Worm (Caenorhabditis elegans): Measurements from ENCODE around the gene C04G2.5.

DNA sequence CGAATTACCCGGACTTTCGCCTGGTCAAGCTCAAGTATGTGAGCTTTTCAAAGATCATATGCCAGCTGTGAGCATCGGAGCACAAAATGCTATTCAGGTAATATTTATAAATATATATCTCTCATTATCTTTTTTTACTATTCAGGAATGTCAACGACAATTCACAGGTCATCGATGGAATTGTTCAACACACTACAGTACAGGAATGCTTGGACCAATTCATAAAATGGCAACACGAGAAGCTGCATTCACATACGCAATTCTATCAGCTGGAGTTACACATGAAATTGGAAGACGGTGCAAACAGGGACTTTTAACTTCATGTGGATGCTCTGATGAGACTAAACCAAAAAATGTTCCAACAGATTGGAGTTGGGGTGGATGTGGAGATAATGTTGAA, 26.8 kb downstream of the C04G2.5 start:
- TF ChIP-seq ztf-11 (tag; optimal IDR thresholded peaks at IDR 0.05) (no peak), lim-7 (GFP tag; IDR thresholded peaks at IDR 0.05) (no peak), lsy-2 (tag; optimal IDR thresholded peaks at IDR 0.05) (no peak), mxl-2 (GFP tag; conservative IDR thresholded peaks at IDR 0.05) (no peak), sdz-12 (GFP tag; optimal IDR thresholded peaks at IDR 0.05) (no peak), cey-2 (tag; optimal IDR thresholded peaks at IDR 0.05; ENCODE audit: borderline replicate concordance, insufficient read depth) (no peak), snpc-1.2 (GFP tag; IDR thresholded peaks at IDR 0.05) (no peak), tag-97 (GFP tag; IDR thresholded peaks at IDR 0.05) (no peak), madf-9 (GFP tag; conservative IDR thresholded peaks at IDR 0.05) (no peak), skn-1 (tag; optimal IDR thresholded peaks at IDR 0.05) (no peak), ceh-82 (tag; optimal IDR thresholded peaks at IDR 0.05) (no peak), spr-3 (GFP tag; optimal IDR thresholded peaks at IDR 0.05) (no peak), snpc-4 (tag; optimal IDR thresholded peaks at IDR 0.05) (no peak)

Data from whole organism, L4 larva.